Worm (Caenorhabditis elegans) whole organism, L2 larva: ENCODE data around the gene F36G9.15.

ENCODE experiments used
- alr-1 ChIP-seq: fragments of 150-350 bp; optimal IDR thresholded peaks from 2 replicates; lab custom pipeline; 2014; ENCODE audit warnings: missing biosample characterization, missing genetic modification characterization
- crh-2 ChIP-seq: sonication (generic microtip); optimal IDR thresholded peaks from 2 replicates; lab custom pipeline; 2017; ENCODE audit warnings: missing biosample characterization, missing genetic modification characterization
- mdl-1 ChIP-seq, 2 experiments: fragments of 150-350 bp in 1 of 2; sonication (generic microtip) in 1 of 2; optimal IDR thresholded peaks; 2 replicates each; lab custom pipeline; 2017; ENCODE audit warnings: missing biosample characterization in 2 of 2, missing genetic modification characterization in 2 of 2

- no peak for TF ChIP-seq alr-1 (tag; lab: Kevin White, UChicago)
- no peak for TF ChIP-seq mdl-1 (tag; optimal IDR thresholded peaks at IDR 0.05; lab: Kevin White, UChicago)
- TF ChIP-seq crh-2 (tag; lab: Kevin White, UChicago), result no peak
Measured at ce11 chrV:15954932-15955331, 33.0 kb downstream of the F36G9.15 start, which contains the start of gene srw-57.
